Fruit fly (Drosophila melanogaster): ENCODE measurements around the gene CG33500.
A peak's percentile ranks its signal among the peaks of the same experiment; 100 is the strongest.

CG33500 gene

DNA sequence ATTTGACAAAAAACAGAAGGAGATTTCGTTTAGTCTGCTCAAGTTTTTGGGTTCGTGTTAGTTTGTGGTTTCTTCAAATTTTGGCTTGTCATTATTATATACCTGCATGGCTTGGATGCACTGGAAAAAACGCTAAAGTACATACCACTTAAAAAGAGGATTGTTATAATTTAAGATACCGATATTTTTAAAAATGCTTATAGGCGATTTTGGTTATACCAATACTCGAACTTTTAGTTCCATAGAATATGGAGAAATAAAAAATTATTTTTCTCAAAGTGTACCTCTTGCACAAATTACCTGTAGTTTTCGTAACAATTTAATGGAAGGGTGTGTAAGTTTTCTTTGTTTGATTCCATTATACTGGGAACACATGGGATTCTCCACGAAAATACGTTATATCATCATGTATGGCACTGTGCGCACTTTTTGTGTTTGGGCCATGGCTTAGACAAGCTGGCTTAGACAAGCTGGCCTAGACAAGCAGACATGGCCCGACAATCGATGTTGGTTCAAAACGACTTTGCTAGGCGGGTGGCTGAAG, 43.0 kb upstream of the CG33500 start, which contains the start of gene Fum3 (continued):
- no peak for TF ChIP-seq CG33557 (GFP tag; optimal IDR thresholded peaks at IDR 0.05)
- TF ChIP-seq esg (GFP tag; conservative IDR thresholded peaks at IDR 0.05): 0 out of 2 replicates have a peak, but pooled peaks have one; percentile 25
- no peak for TF ChIP-seq ftz-f1 (GFP tag; optimal IDR thresholded peaks at IDR 0.05)
- no peak for TF ChIP-seq ewg (GFP tag; optimal IDR thresholded peaks at IDR 0.05)
- no peak for TF ChIP-seq Ets65A (GFP tag)
- 0 out of 2 replicates have a peak, but pooled peaks have one; percentile 18 for TF ChIP-seq CG32772 (GFP tag; IDR thresholded peaks at IDR 0.05)
- no peak for TF ChIP-seq grn (GFP tag; optimal IDR thresholded peaks at IDR 0.05)
- TF ChIP-seq sug (tag; optimal IDR thresholded peaks at IDR 0.05): no peak

DNA sequence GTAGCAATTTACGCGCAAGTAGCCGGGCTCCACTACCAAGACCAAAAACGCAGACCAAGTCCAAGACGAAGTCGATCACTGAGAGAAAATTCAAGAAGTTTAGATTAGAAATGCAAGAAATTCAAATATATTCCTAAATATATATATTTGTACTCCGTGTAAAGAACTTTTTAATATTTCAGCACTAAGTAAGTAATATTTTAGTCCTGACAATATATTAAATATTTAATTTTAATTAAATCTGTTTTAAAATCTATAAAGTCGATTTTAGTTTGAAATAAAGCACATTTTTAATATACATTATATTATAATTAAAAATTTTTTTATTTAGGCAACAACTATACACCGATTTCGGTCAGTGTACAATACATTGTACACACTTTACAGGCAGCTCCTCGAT, 41.5 kb upstream of the CG33500 start:
- peak; percentile 23 for TF ChIP-seq CG3281 (GFP tag; optimal IDR thresholded peaks at IDR 0.05)
- TF ChIP-seq cwo (GFP tag; optimal IDR thresholded peaks at IDR 0.05): peak; percentile 14
- TF ChIP-seq CG7839 (tag; optimal IDR thresholded peaks at IDR 0.05): peak; percentile 63
- no peak for TF ChIP-seq insv (GFP tag; optimal IDR thresholded peaks at IDR 0.05)
- TF ChIP-seq Sox100B (GFP tag; optimal IDR thresholded peaks at IDR 0.05): peak; percentile 58
- peak; percentile 12 for TF ChIP-seq bcd (GFP tag; optimal IDR thresholded peaks at IDR 0.05)
- 0 out of 3 replicates have a peak, but pooled peaks have one; percentile 25 for TF ChIP-seq CG11695 (GFP tag; IDR thresholded peaks at IDR 0.05)
- no peak for TF ChIP-seq D (optimal IDR thresholded peaks at IDR 0.05)
- peak; percentile 23 for TF ChIP-seq D (GFP tag; optimal IDR thresholded peaks at IDR 0.05)
- peak; percentile 67 for TF ChIP-seq CG17361 (GFP tag; IDR thresholded peaks at IDR 0.05)
- TF ChIP-seq CG4360 (GFP tag; IDR thresholded peaks at IDR 0.05): no peak
- TF ChIP-seq CG2712 (tag; optimal IDR thresholded peaks at IDR 0.05): peak; percentile 67
- peak; percentile 41 for TF ChIP-seq Blimp-1 (GFP tag; optimal IDR thresholded peaks at IDR 0.05)
- TF ChIP-seq Hmr (GFP tag; optimal IDR thresholded peaks at IDR 0.05): peak; percentile 43
- TF ChIP-seq CG7745 (tag; optimal IDR thresholded peaks at IDR 0.05): no peak
- peak; percentile 18 for TF ChIP-seq CG10147 (GFP tag; optimal IDR thresholded peaks at IDR 0.05)
- peak; percentile 45 for TF ChIP-seq PHDP (tag; optimal IDR thresholded peaks at IDR 0.05)
- TF ChIP-seq croc (GFP tag; conservative IDR thresholded peaks at IDR 0.05): no peak
- peak; percentile 43 for TF ChIP-seq CG17829 (tag; optimal IDR thresholded peaks at IDR 0.05)
- no peak for TF ChIP-seq Hr78 (GFP tag; optimal IDR thresholded peaks at IDR 0.05)
- no peak for TF ChIP-seq Dek (tag; optimal IDR thresholded peaks at IDR 0.05)
- 0 out of 2 replicates have a peak, but pooled peaks have one; percentile 15 for TF ChIP-seq Xrp1 (GFP tag; IDR thresholded peaks at IDR 0.05)
- peak; percentile 45 for TF ChIP-seq phol (tag; optimal IDR thresholded peaks at IDR 0.05)
- peak; percentile 72 for TF ChIP-seq CG11504 (tag; optimal IDR thresholded peaks at IDR 0.05)
- 0 out of 2 replicates have a peak, but pooled peaks have one; percentile 22 for TF ChIP-seq Ptx1 (GFP tag; IDR thresholded peaks at IDR 0.05)
- no peak for TF ChIP-seq ap (GFP tag; IDR thresholded peaks at IDR 0.05)
- TF ChIP-seq CG13424 (tag; optimal IDR thresholded peaks at IDR 0.05): peak; percentile 48
- peak; percentile 47 for TF ChIP-seq dmrt11E (tag; optimal IDR thresholded peaks at IDR 0.05)
- TF ChIP-seq fd96Cb (tag; optimal IDR thresholded peaks at IDR 0.05): peak; percentile 17
- peak; percentile 52 for TF ChIP-seq CG10979 (tag; optimal IDR thresholded peaks at IDR 0.05)
- TF ChIP-seq CG18011 (GFP tag; optimal IDR thresholded peaks at IDR 0.05): no peak
- TF ChIP-seq CG18262 (tag; optimal IDR thresholded peaks at IDR 0.05): peak; percentile 66
- no peak for TF ChIP-seq gsb (GFP tag; IDR thresholded peaks at IDR 0.05)
- peak; percentile 12 for TF ChIP-seq unpg (GFP tag; optimal IDR thresholded peaks at IDR 0.05)
- TF ChIP-seq gsb-n (tag; optimal IDR thresholded peaks at IDR 0.05): peak; percentile 38
- TF ChIP-seq Fer1 (GFP tag; optimal IDR thresholded peaks at IDR 0.05): peak; percentile 43
- TF ChIP-seq lab (GFP tag; optimal IDR thresholded peaks at IDR 0.05): peak; percentile 45
- TF ChIP-seq maf-S (GFP tag; optimal IDR thresholded peaks at IDR 0.05): no peak
- peak; percentile 34; the same call in 1 of the 2 replicates for TF ChIP-seq slbo (GFP tag; IDR thresholded peaks at IDR 0.05)
- no peak for TF ChIP-seq Nf-YA (GFP tag; IDR thresholded peaks at IDR 0.05)

Data from whole organism, embryonic.